Fruit fly (Drosophila melanogaster) whole organism, embryonic: Measurements from ENCODE around the gene 5-HT2B.

Experiments
- Adf1 ChIP-seq: fragments of 200-800 bp; sonication (Bioruptor generic); IDR thresholded peaks from 2 replicates; pipeline ENCODE4 v1.3.6; 2022; ENCODE audit warnings: missing biosample characterization, missing genetic modification characterization
- Atf-2 ChIP-seq: fragments of 200-800 bp; sonication (Bioruptor generic); optimal IDR thresholded peaks from 2 replicates; lab custom pipeline; 2016; ENCODE audit warnings: missing biosample characterization, missing genetic modification characterization
- C15 ChIP-seq: fragments of 200-800 bp; sonication (Bioruptor generic); IDR thresholded peaks from 3 replicates; pipeline ENCODE4 v1.3.6; 2022; ENCODE audit warnings: missing biosample characterization, missing genetic modification characterization
- CG11695 ChIP-seq: fragments of 200-800 bp; sonication (Bioruptor generic); IDR thresholded peaks from 3 replicates; pipeline ENCODE4 v1.3.6; 2022; ENCODE audit warnings: missing biosample characterization, missing genetic modification characterization
- CG11723 ChIP-seq: fragments of 200-800 bp; sonication (Bioruptor generic); optimal IDR thresholded peaks from 2 replicates; lab custom pipeline; 2017; ENCODE audit warnings: missing biosample characterization, mild to moderate bottlenecking, missing genetic modification characterization
- CG12299 ChIP-seq: fragments of 200-800 bp; sonication (Bioruptor generic); optimal IDR thresholded peaks from 2 replicates; lab custom pipeline; 2018; ENCODE audit warnings: missing biosample characterization, mild to moderate bottlenecking, missing genetic modification characterization
- CG12659 ChIP-seq: fragments of 200-800 bp; sonication (Bioruptor generic); optimal IDR thresholded peaks from 3 replicates; lab custom pipeline; 2017; ENCODE audit warnings: mild to moderate bottlenecking, missing biosample characterization, missing genetic modification reagents, missing genetic modification characterization
- CG14710 ChIP-seq: fragments of 200-800 bp; sonication (Bioruptor generic); optimal IDR thresholded peaks from 3 replicates; lab custom pipeline; 2019; ENCODE audit warnings: missing biosample characterization, mild to moderate bottlenecking, missing genetic modification characterization, moderate library complexity
- CG14965 ChIP-seq: fragments of 200-800 bp; sonication (Bioruptor generic); optimal IDR thresholded peaks from 2 replicates; lab custom pipeline; 2016; ENCODE audit warnings: missing biosample characterization, missing genetic modification characterization, borderline replicate concordance
- CG15073 ChIP-seq: fragments of 200-800 bp; sonication (Bioruptor generic); optimal IDR thresholded peaks from 2 replicates; lab custom pipeline; 2016; ENCODE audit warnings: missing biosample characterization, missing genetic modification characterization
- CG16815 ChIP-seq: fragments of 200-800 bp; sonication (Bioruptor generic); optimal IDR thresholded peaks from 3 replicates; lab custom pipeline; 2017; ENCODE audit warnings: missing biosample characterization, mild to moderate bottlenecking, missing genetic modification characterization
- CG18262 ChIP-seq: fragments of 200-800 bp; optimal IDR thresholded peaks from 3 replicates; lab custom pipeline; 2019; ENCODE audit warnings: missing biosample characterization, mild to moderate bottlenecking, missing genetic modification characterization, moderate library complexity
- CG18476 ChIP-seq: fragments of 200-800 bp; sonication (Bioruptor generic); optimal IDR thresholded peaks from 2 replicates; lab custom pipeline; 2016; ENCODE audit warnings: missing biosample characterization, mild to moderate bottlenecking, missing genetic modification characterization
- CG2116 ChIP-seq: fragments of 200-800 bp; sonication (Bioruptor generic); optimal IDR thresholded peaks from 3 replicates; lab custom pipeline; 2018; ENCODE audit warnings: missing biosample characterization, mild to moderate bottlenecking, missing genetic modification characterization
- CG2678 ChIP-seq: fragments of 200-800 bp; sonication (Bioruptor generic); optimal IDR thresholded peaks from 3 replicates; lab custom pipeline; 2019; ENCODE audit warnings: missing biosample characterization, mild to moderate bottlenecking, missing genetic modification characterization, moderate library complexity
- CG34224 ChIP-seq: fragments of 200-800 bp; sonication (Bioruptor generic); IDR thresholded peaks from 3 replicates; pipeline ENCODE4 v1.3.6; 2022; ENCODE audit warnings: missing biosample characterization, missing genetic modification characterization; ENCODE audit not compliant: partially characterized antibody
- CG43689 ChIP-seq: fragments of 200-800 bp; sonication (Bioruptor generic); IDR thresholded peaks from 2 replicates; pipeline ENCODE4 v1.3.6; 2022; ENCODE audit warnings: missing biosample characterization, missing genetic modification characterization
- CG4854 ChIP-seq: fragments of 200-800 bp; sonication (Bioruptor generic); optimal IDR thresholded peaks from 2 replicates; lab custom pipeline; 2016; ENCODE audit warnings: missing biosample characterization, missing genetic modification characterization, inconsistent platforms
- CG6654 ChIP-seq: fragments of 200-800 bp; sonication (Bioruptor generic); optimal IDR thresholded peaks from 2 replicates; lab custom pipeline; 2017; ENCODE audit warnings: missing biosample characterization, mild to moderate bottlenecking, missing genetic modification characterization
- CG8089 ChIP-seq: fragments of 200-800 bp; sonication (Bioruptor generic); optimal IDR thresholded peaks from 3 replicates; lab custom pipeline; 2016; ENCODE audit warnings: missing biosample characterization, missing genetic modification characterization
- CG8281 ChIP-seq: fragments of 200-800 bp; sonication (Bioruptor generic); optimal IDR thresholded peaks from 2 replicates; lab custom pipeline; 2018; ENCODE audit warnings: missing biosample characterization, mild to moderate bottlenecking, missing genetic modification characterization, moderate library complexity
- CrebB ChIP-seq: fragments of 200-800 bp; sonication (Bioruptor generic); optimal IDR thresholded peaks from 3 replicates; lab custom pipeline; 2018; ENCODE audit warnings: missing biosample characterization, mild to moderate bottlenecking, missing genetic modification characterization
- D19A ChIP-seq: fragments of 200-800 bp; optimal IDR thresholded peaks from 3 replicates; lab custom pipeline; 2019; ENCODE audit warnings: missing biosample characterization, mild to moderate bottlenecking, missing genetic modification characterization, moderate library complexity
- Hand ChIP-seq: fragments of 200-800 bp; sonication (Bioruptor generic); optimal IDR thresholded peaks from 2 replicates; lab custom pipeline; 2017; ENCODE audit warnings: mild to moderate bottlenecking, missing biosample characterization, missing genetic modification reagents, missing genetic modification characterization
- Hr3 ChIP-seq: fragments of 200-800 bp; sonication (Bioruptor generic); optimal IDR thresholded peaks from 3 replicates; lab custom pipeline; 2016; ENCODE audit warnings: missing biosample characterization, missing genetic modification characterization
- Hsf ChIP-seq: fragments of 200-800 bp; sonication (Bioruptor generic); optimal IDR thresholded peaks from 3 replicates; lab custom pipeline; 2016; ENCODE audit warnings: missing biosample characterization, missing genetic modification characterization
- Kr ChIP-seq: fragments of 200-800 bp; sonication (Bioruptor generic); optimal IDR thresholded peaks from 2 replicates; lab custom pipeline; 2017; ENCODE audit warnings: missing biosample characterization, mild to moderate bottlenecking, missing genetic modification characterization
- MBD-R2 ChIP-seq: fragments of 200-800 bp; sonication (Bioruptor generic); IDR thresholded peaks from 2 replicates; pipeline ENCODE4 v1.3.6; 2022; ENCODE audit warnings: missing biosample characterization, missing genetic modification characterization
- NFAT ChIP-seq: fragments of 200-800 bp; sonication (Bioruptor generic); IDR thresholded peaks from 2 replicates; pipeline ENCODE4 v1.3.6; 2022; ENCODE audit warnings: missing biosample characterization, missing genetic modification characterization
- Tbp ChIP-seq: fragments of >200 bp; optimal IDR thresholded peaks from 2 replicates; lab custom pipeline; 2018; ENCODE audit warnings: missing biosample characterization, missing genetic modification characterization
- bbx ChIP-seq: fragments of 200-800 bp; sonication (Bioruptor generic); IDR thresholded peaks from 2 replicates; pipeline ENCODE4 v1.3.6; 2022; ENCODE audit warnings: missing biosample characterization, missing genetic modification characterization; ENCODE audit not compliant: partially characterized antibody
- chinmo ChIP-seq: fragments of 200-800 bp; sonication (Bioruptor generic); IDR thresholded peaks from 4 replicates; pipeline ENCODE4 v1.3.6; 2022; ENCODE audit warnings: missing biosample characterization, missing genetic modification characterization; ENCODE audit not compliant: partially characterized antibody
- dimm ChIP-seq: fragments of 200-800 bp; sonication (Bioruptor generic); IDR thresholded peaks from 2 replicates; pipeline ENCODE4 v1.3.6; 2022; ENCODE audit warnings: missing biosample characterization, missing genetic modification characterization
- dmrt11E ChIP-seq: fragments of 200-800 bp; sonication (Bioruptor generic); optimal IDR thresholded peaks from 3 replicates; lab custom pipeline; 2018; ENCODE audit warnings: missing biosample characterization, mild to moderate bottlenecking, missing genetic modification characterization, moderate library complexity
- exex ChIP-seq: fragments of 200-800 bp; sonication (Bioruptor generic); optimal IDR thresholded peaks from 4 replicates; lab custom pipeline; 2018; ENCODE audit warnings: missing biosample characterization, mild to moderate bottlenecking, missing genetic modification characterization, moderate library complexity
- fd64A ChIP-seq: fragments of 200-800 bp; sonication (Bioruptor generic); optimal IDR thresholded peaks from 3 replicates; lab custom pipeline; 2018; ENCODE audit warnings: missing biosample characterization, mild to moderate bottlenecking, missing genetic modification characterization
- grau ChIP-seq: fragments of 200-800 bp; optimal IDR thresholded peaks from 3 replicates; lab custom pipeline; 2019; ENCODE audit warnings: missing biosample characterization, mild to moderate bottlenecking, missing genetic modification characterization, moderate library complexity
- gsb ChIP-seq: fragments of 200-800 bp; sonication (Bioruptor generic); IDR thresholded peaks from 2 replicates; pipeline ENCODE4 v1.3.6; 2022; ENCODE audit warnings: missing biosample characterization, missing genetic modification characterization
- gsb-n ChIP-seq: fragments of 200-800 bp; sonication (Bioruptor generic); optimal IDR thresholded peaks from 3 replicates; lab custom pipeline; 2018; ENCODE audit warnings: missing biosample characterization, mild to moderate bottlenecking, missing genetic modification characterization
- hth ChIP-seq: fragments of >200 bp; optimal IDR thresholded peaks from 2 replicates; lab custom pipeline; 2017; ENCODE audit warnings: inconsistent platforms
- insv ChIP-seq, 2 experiments: fragments of 200-800 bp; sonication (Bioruptor generic); optimal IDR thresholded peaks; 3 replicates each; lab custom pipeline; 2016 to 2018; ENCODE audit warnings: missing biosample characterization in 2 of 2, missing genetic modification characterization in 2 of 2
- nerfin-1 ChIP-seq: fragments of 200-800 bp; sonication (Bioruptor generic); optimal IDR thresholded peaks from 3 replicates; lab custom pipeline; 2019; ENCODE audit warnings: missing biosample characterization, mild to moderate bottlenecking, missing genetic modification characterization, moderate library complexity
- pb ChIP-seq: fragments of 200-800 bp; sonication (Bioruptor generic); optimal IDR thresholded peaks from 3 replicates; lab custom pipeline; 2016; ENCODE audit warnings: missing biosample characterization, missing genetic modification characterization
- ranshi ChIP-seq: fragments of 200-800 bp; sonication (Bioruptor generic); IDR thresholded peaks from 2 replicates; pipeline ENCODE4 v1.3.6; 2022; ENCODE audit warnings: missing biosample characterization, missing genetic modification characterization
- sd ChIP-seq: fragments of 200-800 bp; sonication (Bioruptor generic); optimal IDR thresholded peaks from 3 replicates; lab custom pipeline; 2018; ENCODE audit warnings: missing biosample characterization, mild to moderate bottlenecking, missing genetic modification characterization, moderate library complexity
- sens ChIP-seq: fragments of 200-800 bp; sonication (Bioruptor generic); peaks from one replicate; lab custom pipeline; 2016; ENCODE audit warnings: missing biosample characterization, missing genetic modification characterization
- slp2 ChIP-seq: fragments of 200-800 bp; sonication (Bioruptor generic); optimal IDR thresholded peaks from 2 replicates; lab custom pipeline; 2016; ENCODE audit warnings: missing biosample characterization, missing genetic modification characterization
- sqz ChIP-seq: fragments of 200-800 bp; sonication (Bioruptor generic); optimal IDR thresholded peaks from 3 replicates; lab custom pipeline; 2018; ENCODE audit warnings: missing biosample characterization, mild to moderate bottlenecking, missing genetic modification characterization
- trem ChIP-seq: fragments of 200-800 bp; optimal IDR thresholded peaks from 3 replicates; lab custom pipeline; 2019; ENCODE audit warnings: missing biosample characterization, mild to moderate bottlenecking, missing genetic modification characterization, moderate library complexity
- yki ChIP-seq: fragments of >200 bp; optimal IDR thresholded peaks from 3 replicates; lab custom pipeline; 2018

Gene 5-HT2B

DNA sequence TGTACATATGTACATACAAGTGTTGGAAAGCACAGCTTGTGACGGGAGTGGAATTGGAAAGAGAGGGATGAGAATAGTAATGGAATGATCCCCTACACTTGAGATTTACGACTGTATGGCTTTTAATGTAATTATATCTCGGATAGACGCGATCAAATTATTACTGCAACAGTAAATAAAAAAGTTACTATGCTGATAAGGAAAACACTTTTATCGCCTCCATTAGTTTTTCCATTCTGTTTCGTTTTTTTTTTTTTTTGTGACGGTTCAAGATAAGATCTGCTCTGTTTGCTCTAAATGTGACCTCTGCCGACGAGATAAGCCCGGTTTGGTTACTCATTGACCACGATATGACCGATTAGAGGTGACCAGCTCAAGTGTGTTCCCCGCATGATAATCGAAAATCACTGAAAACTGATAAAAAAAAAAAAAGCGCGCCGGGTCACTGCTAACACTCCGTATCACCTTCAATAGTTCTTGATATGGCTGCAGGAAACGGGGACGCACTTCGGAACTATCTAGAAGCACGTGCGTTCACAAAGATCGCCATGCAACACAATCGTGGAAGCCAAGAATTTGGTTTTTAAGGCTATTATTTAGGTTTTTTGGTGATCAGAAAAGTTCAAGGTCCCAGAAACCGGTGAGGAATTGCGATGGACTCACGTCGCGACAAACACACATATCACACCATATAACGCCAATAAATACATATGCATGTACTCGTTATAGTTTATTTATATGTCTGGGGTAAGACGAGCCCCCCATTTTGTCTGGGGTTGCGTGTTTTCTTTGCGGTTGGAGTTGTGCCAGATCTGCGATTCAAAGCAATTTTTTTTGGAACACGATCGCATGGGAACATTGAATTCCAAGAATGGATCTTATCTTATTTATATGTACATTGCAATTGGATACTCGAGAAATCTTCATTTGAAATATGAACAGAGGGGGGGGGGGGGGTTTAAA lies 92.8 kb downstream of the 5-HT2B start, which contains the start of gene p (continued):
- peak in 1 of 2 experiments; percentile 23 for TF ChIP-seq insv (GFP tag; optimal IDR thresholded peaks at IDR 0.05; lab: Kevin White, UChicago)
- peak; percentile 15 for TF ChIP-seq CrebB
- peak; percentile 45 for TF ChIP-seq CG2678
- TF ChIP-seq nerfin-1 (tag; lab: Kevin White, UChicago) = peak; percentile 57
- TF ChIP-seq Hsf (GFP tag; lab: Kevin White, UChicago) = peak; percentile 50
- no peak for TF ChIP-seq Tbp
- TF ChIP-seq CG11723 (GFP tag; lab: Kevin White, UChicago) = no peak
- no peak for TF ChIP-seq gsb-n (tag; lab: Kevin White, UChicago)
- no peak for TF ChIP-seq Atf-2 (GFP tag; lab: Kevin White, UChicago)
- 0 out of 4 replicates have a peak, but pooled peaks have one; percentile 68 for TF ChIP-seq chinmo
- TF ChIP-seq D19A (tag; lab: Kevin White, UChicago) = no peak
- TF ChIP-seq C15 = no peak
- TF ChIP-seq CG6654 (GFP tag; lab: Kevin White, UChicago) = no peak
- TF ChIP-seq CG18262 = peak; percentile 41
- no peak for TF ChIP-seq hth
- no peak for TF ChIP-seq dmrt11E (tag; lab: Kevin White, UChicago)
- peak; percentile 27 for TF ChIP-seq CG18476 (GFP tag; lab: Kevin White, UChicago)
- peak; percentile 25 for TF ChIP-seq Hr3 (GFP tag; lab: Kevin White, UChicago)
- no peak for TF ChIP-seq CG15073 (GFP tag; lab: Kevin White, UChicago)
- TF ChIP-seq CG11695 (GFP tag; lab: Robert Waterston, UW) = peak; percentile 26; the same call in 1 of the 3 replicates
- no peak for TF ChIP-seq CG43689 (GFP tag; lab: Robert Waterston, UW)
- TF ChIP-seq gsb (GFP tag; lab: Robert Waterston, UW) = no peak
- no peak for TF ChIP-seq Adf1 (GFP tag; lab: Robert Waterston, UW)
- TF ChIP-seq trem (tag; lab: Kevin White, UChicago) = peak; percentile 19
- TF ChIP-seq pb (GFP tag; lab: Kevin White, UChicago) = peak; percentile 13
- peak; percentile 5 for TF ChIP-seq Hand (GFP tag; lab: Kevin White, UChicago)
- peak; percentile 6 for TF ChIP-seq CG16815 (GFP tag; lab: Kevin White, UChicago)
- no peak for TF ChIP-seq CG4854 (GFP tag; lab: Kevin White, UChicago)
- TF ChIP-seq fd64A (GFP tag; lab: Kevin White, UChicago) = peak; percentile 38
- no peak for TF ChIP-seq CG8089 (GFP tag; lab: Kevin White, UChicago)
- peak; percentile 87 for TF ChIP-seq exex (tag; lab: Kevin White, UChicago)
- peak; percentile 36 for TF ChIP-seq slp2 (GFP tag; lab: Kevin White, UChicago)
- no peak for TF ChIP-seq yki (lab: Kevin White, UChicago)
- TF ChIP-seq ranshi (GFP tag; lab: Robert Waterston, UW) = no peak
- no peak for TF ChIP-seq CG8281 (tag; lab: Kevin White, UChicago)
- TF ChIP-seq CG14965 = no peak

DNA sequence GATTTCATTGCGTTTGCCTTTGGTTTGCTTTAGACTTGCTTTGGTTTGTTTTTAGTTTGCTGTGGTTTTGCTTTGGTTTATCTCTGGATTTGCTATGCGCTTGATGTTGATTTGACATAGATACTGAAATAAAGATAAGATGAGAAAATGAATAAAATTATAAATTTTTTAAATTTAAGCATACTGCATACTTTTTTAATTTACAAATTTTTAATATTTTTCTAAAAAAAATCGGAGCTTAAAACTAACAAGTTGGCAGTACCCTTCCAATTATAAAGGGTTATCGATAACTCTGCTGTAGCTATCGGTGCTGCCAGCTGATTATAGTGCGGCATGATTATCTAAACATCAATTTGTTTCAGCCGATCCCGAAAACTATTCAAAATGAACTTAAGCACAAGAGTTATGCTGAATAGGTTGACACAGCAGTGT lies 95.8 kb downstream of the 5-HT2B start, which contains the start of gene mRpL19:
Gene mRpL19, plus strand, starts transcription at position 307 of the 432 bp plus-strand sequence.
- TF ChIP-seq sqz (GFP tag; lab: Kevin White, UChicago) = peak; percentile 54
- peak; percentile 84 for TF ChIP-seq MBD-R2 (GFP tag; lab: Robert Waterston, UW)
- TF ChIP-seq NFAT (GFP tag; lab: Robert Waterston, UW) = no peak
- TF ChIP-seq CG14710 (tag; lab: Kevin White, UChicago) = peak; percentile 69
- peak; percentile 32 for TF ChIP-seq Hand (GFP tag; lab: Kevin White, UChicago)
- TF ChIP-seq bbx (GFP tag; lab: Robert Waterston, UW) = peak; percentile 81
- peak; percentile 53; the same call in 2 of the 3 replicates for TF ChIP-seq CG34224
- TF ChIP-seq CG2116 (GFP tag; lab: Kevin White, UChicago) = peak; percentile 62
- TF ChIP-seq sd (tag; lab: Kevin White, UChicago) = no peak
- peak; percentile 68 for TF ChIP-seq sens
- TF ChIP-seq Kr (GFP tag; lab: Kevin White, UChicago) = peak; percentile 45
- TF ChIP-seq CG12659 (GFP tag; lab: Kevin White, UChicago) = peak; percentile 62
- TF ChIP-seq Adf1 (GFP tag; lab: Robert Waterston, UW) = peak; percentile 37; the same call in 1 of the 2 replicates
- TF ChIP-seq dimm (GFP tag; lab: Robert Waterston, UW) = no peak
- TF ChIP-seq CG12299 (tag; lab: Kevin White, UChicago) = peak; percentile 58
- TF ChIP-seq grau (tag; lab: Kevin White, UChicago) = peak; percentile 57
